Fruit fly (Drosophila melanogaster): ENCODE data around the gene MRG15.

The MRG15 gene

dm6 chr3R:15309924-15310323, 32.0 kb upstream of the MRG15 start, which contains the start of gene Tm2:
Gene Tm2 (plus strand): TSS chr3R:15310193.
- TF ChIP-seq tj (GFP tag; optimal IDR thresholded peaks at IDR 0.05), result no peak
- TF ChIP-seq Mnt (GFP tag; optimal IDR thresholded peaks at IDR 0.05), result no peak

dm6 chr3R:15305246-15305645, 27.3 kb upstream of the MRG15 start:
- TF ChIP-seq Hr96 (GFP tag; optimal IDR thresholded peaks at IDR 0.05), result no peak
- no peak for TF ChIP-seq Mnt (GFP tag; optimal IDR thresholded peaks at IDR 0.05)
- TF ChIP-seq CG12768 (GFP tag; optimal IDR thresholded peaks at IDR 0.05), result no peak

- TF ChIP-seq cic (GFP tag; optimal IDR thresholded peaks at IDR 0.05) (peak; percentile 50), pad (GFP tag; optimal IDR thresholded peaks at IDR 0.05) (peak; percentile 26), kay (GFP tag; ENCODE audit: borderline replicate concordance) (peak; percentile 95), bab1 (GFP tag; optimal IDR thresholded peaks at IDR 0.05) (no peak), Mnt (GFP tag; optimal IDR thresholded peaks at IDR 0.05) (peak; percentile 45), CG12768 (GFP tag; optimal IDR thresholded peaks at IDR 0.05) (peak; percentile 36), tj (GFP tag; optimal IDR thresholded peaks at IDR 0.05) (no peak), Crg-1 (GFP tag; optimal IDR thresholded peaks at IDR 0.05) (no peak)
Observed at dm6 chr3R:15297904-15298303, 20.0 kb upstream of the MRG15 start.

- TF ChIP-seq tj (GFP tag; optimal IDR thresholded peaks at IDR 0.05) (no peak), Mnt (GFP tag; optimal IDR thresholded peaks at IDR 0.05) (no peak), kay (GFP tag; ENCODE audit: borderline replicate concordance) (no peak), CG5204 (GFP tag; optimal IDR thresholded peaks at IDR 0.05) (no peak), toe (GFP tag; optimal IDR thresholded peaks at IDR 0.05) (no peak)
Observed at dm6 chr3R:15293878-15294350, 16.0 kb upstream of the MRG15 start.

dm6 chr3R:15293005-15293877, 15.3 kb upstream of the MRG15 start:
- TF ChIP-seq tj (GFP tag; optimal IDR thresholded peaks at IDR 0.05) (peak; percentile 71), CG11617 (GFP tag; optimal IDR thresholded peaks at IDR 0.05) (peak; percentile 1), Mnt (GFP tag; optimal IDR thresholded peaks at IDR 0.05) (no peak), pad (GFP tag; optimal IDR thresholded peaks at IDR 0.05) (peak; percentile 80), CG1620 (GFP tag; optimal IDR thresholded peaks at IDR 0.05) (peak; percentile 22), CG14711 (tag; optimal IDR thresholded peaks at IDR 0.05) (no peak), kay (GFP tag; ENCODE audit: borderline replicate concordance) (no peak), bab1 (GFP tag; optimal IDR thresholded peaks at IDR 0.05) (peak; percentile 26)

- TF ChIP-seq kay (GFP tag; ENCODE audit: borderline replicate concordance) (peak; percentile 35), CG11617 (GFP tag; optimal IDR thresholded peaks at IDR 0.05) (no peak), pad (GFP tag; optimal IDR thresholded peaks at IDR 0.05) (peak; percentile 81), Clk (GFP tag; optimal IDR thresholded peaks at IDR 0.05) (peak; percentile 5)
Observed at dm6 chr3R:15292241-15293004, 14.5 kb upstream of the MRG15 start.

dm6 chr3R:15291551-15292223, 13.8 kb upstream of the MRG15 start:
- peak; percentile 15 for TF ChIP-seq pad (GFP tag; optimal IDR thresholded peaks at IDR 0.05)
- peak; percentile 15 for TF ChIP-seq Crg-1 (GFP tag; optimal IDR thresholded peaks at IDR 0.05)
- no peak for TF ChIP-seq cic (GFP tag; optimal IDR thresholded peaks at IDR 0.05)
- TF ChIP-seq CG7045 (GFP tag; optimal IDR thresholded peaks at IDR 0.05), result no peak
- TF ChIP-seq CG11617 (GFP tag; optimal IDR thresholded peaks at IDR 0.05), result no peak
- TF ChIP-seq CG14711 (tag; optimal IDR thresholded peaks at IDR 0.05), result no peak
- peak; percentile 7 for TF ChIP-seq bab1 (GFP tag; optimal IDR thresholded peaks at IDR 0.05)

dm6 chr3R:15290642-15291118, 12.8 kb upstream of the MRG15 start, which contains the start of gene CG45218:
Gene CG45218 (minus strand): TSS chr3R:15290799.
- no peak for TF ChIP-seq CG14711 (tag; optimal IDR thresholded peaks at IDR 0.05)
- TF ChIP-seq toe (GFP tag; optimal IDR thresholded peaks at IDR 0.05), result no peak
- TF ChIP-seq CG7045 (GFP tag; optimal IDR thresholded peaks at IDR 0.05), result no peak
- no peak for TF ChIP-seq Clk (GFP tag; optimal IDR thresholded peaks at IDR 0.05)
- TF ChIP-seq kay (GFP tag; ENCODE audit: borderline replicate concordance), result peak; percentile 95
- TF ChIP-seq bab1 (GFP tag; optimal IDR thresholded peaks at IDR 0.05), result no peak
- no peak for TF ChIP-seq cnc (optimal IDR thresholded peaks at IDR 0.05)
- peak; percentile 2 for TF ChIP-seq CG7101 (tag; optimal IDR thresholded peaks at IDR 0.05)
- TF ChIP-seq Hr96 (GFP tag; optimal IDR thresholded peaks at IDR 0.05), result no peak
- peak; percentile 34 for TF ChIP-seq CG1620 (GFP tag; optimal IDR thresholded peaks at IDR 0.05)
- peak; percentile 20 for TF ChIP-seq CG12768 (GFP tag; optimal IDR thresholded peaks at IDR 0.05)
- TF ChIP-seq CG11617 (GFP tag; optimal IDR thresholded peaks at IDR 0.05), result no peak
- no peak for TF ChIP-seq Crg-1 (GFP tag; optimal IDR thresholded peaks at IDR 0.05)
- peak; percentile 78 for TF ChIP-seq tj (GFP tag; optimal IDR thresholded peaks at IDR 0.05)
- TF ChIP-seq ovo (GFP tag; optimal IDR thresholded peaks at IDR 0.05), result peak; percentile 26
- peak; percentile 15 for TF ChIP-seq CG33017 (tag; optimal IDR thresholded peaks at IDR 0.05)
- TF ChIP-seq CG5204 (GFP tag; optimal IDR thresholded peaks at IDR 0.05), result no peak
- TF ChIP-seq pad (GFP tag; optimal IDR thresholded peaks at IDR 0.05), result peak; percentile 85
- peak; percentile 53 for TF ChIP-seq cic (GFP tag; optimal IDR thresholded peaks at IDR 0.05)
- TF ChIP-seq Mnt (GFP tag; optimal IDR thresholded peaks at IDR 0.05), result peak; percentile 41

Measured in whole organism, adult.